Fruit fly (Drosophila melanogaster): ENCODE results near the gene CG11839.

dm6 chr3R:25078665-25079064, 8.9 kb downstream of the CG11839 start:
- TF ChIP-seq CG32006 (GFP tag; optimal IDR thresholded peaks at IDR 0.05) (no peak), CG4318 (GFP tag; optimal IDR thresholded peaks at IDR 0.05) (no peak), spab (GFP tag; optimal IDR thresholded peaks at IDR 0.05) (no peak), CG1621 (tag; optimal IDR thresholded peaks at IDR 0.05) (no peak), Eip93F (GFP tag; optimal IDR thresholded peaks at IDR 0.05) (no peak), achi (GFP tag; optimal IDR thresholded peaks at IDR 0.05) (no peak), Sox14 (GFP tag; optimal IDR thresholded peaks at IDR 0.05) (no peak)

Data from whole organism, prepupa.